Worm (Caenorhabditis elegans) whole organism, young adult: ENCODE measurements around the gene mdt-21.

ENCODE experiments used
- F55B11.4 ChIP-seq: sonication (generic microtip); optimal IDR thresholded peaks from 2 replicates; lab custom pipeline; 2016; ENCODE audit warnings: missing compliant biosample characterization, missing genetic modification characterization, borderline replicate concordance; ENCODE audit not compliant: insufficient read depth
- K11D2.4 ChIP-seq: fragments of 200-800 bp; sonication (Bioruptor generic); IDR thresholded peaks from 2 replicates; pipeline ENCODE4 v1.3.6; 2022; ENCODE audit warnings: missing genetic modification reagents, missing genetic modification characterization, missing compliant biosample characterization
- K12H6.12 ChIP-seq: fragments of 200-800 bp; sonication (Bioruptor generic); optimal IDR thresholded peaks from 2 replicates; lab custom pipeline; 2018; ENCODE audit warnings: mild to moderate bottlenecking, missing genetic modification characterization, missing compliant biosample characterization
- Y53G8AR.9 ChIP-seq: fragments of 200-800 bp; sonication (Bioruptor generic); conservative IDR thresholded peaks from 2 replicates; pipeline ENCODE4 v1.3.6; 2022; ENCODE audit warnings: missing genetic modification reagents, missing genetic modification characterization, missing compliant biosample characterization
- Y95B8A.8 ChIP-seq: fragments of 200-800 bp; sonication (Bioruptor generic); IDR thresholded peaks from 2 replicates; pipeline ENCODE4 v1.3.6; 2022; ENCODE audit warnings: missing genetic modification reagents, missing genetic modification characterization, missing compliant biosample characterization
- ama-1 ChIP-seq, 3 experiments: fragments of 150-350 bp in 1 of 3; sonication (generic microtip) in 2 of 3; optimal IDR thresholded peaks; 2 replicates each; lab custom pipeline; 2014 to 2018; ENCODE audit warnings: missing biosample characterization in 2 of 3, missing genetic modification characterization in 2 of 3, missing genetic modification reagents in 2 of 3
- aptf-2 ChIP-seq: fragments of 200-800 bp; sonication (Bioruptor generic); conservative IDR thresholded peaks from 2 replicates; pipeline ENCODE4 v1.3.6; 2022; ENCODE audit warnings: missing genetic modification reagents, missing genetic modification characterization, missing compliant biosample characterization
- attf-3 ChIP-seq: fragments of 200-800 bp; sonication (Bioruptor generic); conservative IDR thresholded peaks from 2 replicates; pipeline ENCODE4 v1.3.6; 2022; ENCODE audit warnings: missing genetic modification reagents, missing genetic modification characterization, missing compliant biosample characterization
- attf-5 ChIP-seq: fragments of 200-800 bp; sonication (Bioruptor generic); optimal IDR thresholded peaks from 2 replicates; lab custom pipeline; 2018; ENCODE audit warnings: mild to moderate bottlenecking, missing genetic modification characterization, missing compliant biosample characterization
- bed-2 ChIP-seq: fragments of 200-800 bp; sonication (Bioruptor generic); IDR thresholded peaks from 2 replicates; pipeline ENCODE4 v1.3.6; 2022; ENCODE audit warnings: missing genetic modification reagents, missing genetic modification characterization, missing compliant biosample characterization
- cebp-2 ChIP-seq: fragments of 200-800 bp; sonication (Bioruptor generic); IDR thresholded peaks from 2 replicates; pipeline ENCODE4 v1.3.6; 2022; ENCODE audit warnings: missing genetic modification characterization, missing compliant biosample characterization
- ceh-40 ChIP-seq: fragments of 200-800 bp; sonication (Bioruptor generic); IDR thresholded peaks from 2 replicates; pipeline ENCODE4 v1.3.6; 2022; ENCODE audit warnings: missing genetic modification characterization, missing compliant biosample characterization
- die-1 ChIP-seq: sonication (generic microtip); optimal IDR thresholded peaks from 2 replicates; lab custom pipeline; 2016; ENCODE audit warnings: missing genotype, mild to moderate bottlenecking, missing genetic modification characterization, missing compliant biosample characterization
- dpff-1 ChIP-seq: sonication (generic microtip); optimal IDR thresholded peaks from 2 replicates; lab custom pipeline; 2017; ENCODE audit warnings: mild to moderate bottlenecking, missing genetic modification characterization, missing compliant biosample characterization
- dpl-1 ChIP-seq: fragments of 150-350 bp; optimal IDR thresholded peaks from 2 replicates; lab custom pipeline; 2014; ENCODE audit warnings: missing biosample characterization, missing genetic modification reagents, missing genetic modification characterization
- egl-44 ChIP-seq: fragments of 200-800 bp; sonication (Bioruptor generic); IDR thresholded peaks from 2 replicates; pipeline ENCODE4 v1.3.6; 2022; ENCODE audit warnings: missing genetic modification reagents, missing genetic modification characterization, missing compliant biosample characterization
- ets-4 ChIP-seq: fragments of 200-800 bp; sonication (Bioruptor generic); optimal IDR thresholded peaks from 2 replicates; lab custom pipeline; 2018; ENCODE audit warnings: mild to moderate bottlenecking, missing genetic modification characterization, missing compliant biosample characterization
- gei-17 ChIP-seq: fragments of 200-800 bp; sonication (Bioruptor generic); optimal IDR thresholded peaks from 2 replicates; lab custom pipeline; 2018; ENCODE audit warnings: mild to moderate bottlenecking, missing genetic modification characterization, missing compliant biosample characterization
- hsf-1 ChIP-seq: fragments of 200-800 bp; sonication (Bioruptor generic); IDR thresholded peaks from 2 replicates; pipeline ENCODE4 v1.3.6; 2022; ENCODE audit warnings: missing genetic modification reagents, missing genetic modification characterization, missing compliant biosample characterization
- lag-1 ChIP-seq: fragments of 200-800 bp; sonication (Bioruptor generic); IDR thresholded peaks from 2 replicates; pipeline ENCODE4 v1.3.6; 2022; ENCODE audit warnings: missing genetic modification reagents, missing genetic modification characterization, missing compliant biosample characterization
- lin-40 ChIP-seq: sonication (generic microtip); optimal IDR thresholded peaks from 2 replicates; lab custom pipeline; 2016; ENCODE audit warnings: missing genetic modification characterization, mild to moderate bottlenecking, missing compliant biosample characterization, missing genotype, missing genetic modification reagents
- madf-6 ChIP-seq: fragments of 200-800 bp; sonication (Bioruptor generic); IDR thresholded peaks from 2 replicates; pipeline ENCODE4 v1.3.6; 2022; ENCODE audit warnings: missing genetic modification reagents, missing genetic modification characterization, missing compliant biosample characterization
- madf-8 ChIP-seq: fragments of 200-800 bp; sonication (Bioruptor generic); conservative IDR thresholded peaks from 2 replicates; pipeline ENCODE4 v1.3.6; 2022; ENCODE audit warnings: missing genetic modification reagents, missing genetic modification characterization, missing compliant biosample characterization
- mcd-1 ChIP-seq: fragments of 200-800 bp; sonication (Bioruptor generic); IDR thresholded peaks from 2 replicates; pipeline ENCODE4 v1.3.6; 2022; ENCODE audit warnings: missing genetic modification reagents, missing genetic modification characterization, missing compliant biosample characterization
- nfya-1 ChIP-seq: sonication (generic microtip); optimal IDR thresholded peaks from 2 replicates; lab custom pipeline; 2017; ENCODE audit warnings: antibody characterized with exemption, missing compliant biosample characterization, missing genetic modification characterization, borderline replicate concordance; ENCODE audit not compliant: insufficient read depth
- nhr-80 ChIP-seq: sonication (generic microtip); optimal IDR thresholded peaks from 2 replicates; lab custom pipeline; 2016; ENCODE audit warnings: missing genetic modification characterization, missing compliant biosample characterization
- rec-8 ChIP-seq, 2 experiments: sonication (generic microtip); optimal IDR thresholded peaks; 2 replicates each; lab custom pipeline; 2016; ENCODE audit warnings: mild to moderate bottlenecking in 2 of 2, missing genetic modification characterization in 2 of 2, missing genetic modification reagents in 2 of 2, missing genotype in 2 of 2, missing biosample characterization in 1 of 2, missing compliant biosample characterization in 1 of 2, moderate library complexity in 1 of 2
- repo-1 ChIP-seq: sonication (generic microtip); optimal IDR thresholded peaks from 2 replicates; lab custom pipeline; 2017; ENCODE audit warnings: mild to moderate bottlenecking, missing genetic modification characterization, missing compliant biosample characterization
- rpc-1 ChIP-seq, 2 experiments: fragments of 150-350 bp in 1 of 2; sonication (generic microtip) in 1 of 2; optimal IDR thresholded peaks; 2 replicates each; lab custom pipeline; 2014 to 2018; ENCODE audit warnings: missing biosample characterization in 1 of 2, missing genetic modification characterization in 1 of 2, missing genetic modification reagents in 1 of 2, missing genotype in 1 of 2
- sdz-38 ChIP-seq: sonication (generic microtip); optimal IDR thresholded peaks from 2 replicates; lab custom pipeline; 2016; ENCODE audit warnings: missing genotype, missing genetic modification characterization, missing compliant biosample characterization
- sea-2 ChIP-seq: fragments of 200-800 bp; sonication (Bioruptor generic); IDR thresholded peaks from 2 replicates; pipeline ENCODE4 v1.3.6; 2022; ENCODE audit warnings: missing genetic modification characterization, missing compliant biosample characterization
- snpc-1.3 ChIP-seq: sonication (generic microtip); optimal IDR thresholded peaks from 2 replicates; lab custom pipeline; 2017; ENCODE audit warnings: missing genetic modification characterization, mild to moderate bottlenecking, missing compliant biosample characterization, antibody characterized with exemption, moderate library complexity, missing genotype, missing genetic modification reagents; ENCODE audit not compliant: insufficient read depth
- snpc-3.4 ChIP-seq: sonication (generic microtip); optimal IDR thresholded peaks from 2 replicates; lab custom pipeline; 2017; ENCODE audit warnings: missing genetic modification characterization, mild to moderate bottlenecking, missing compliant biosample characterization, antibody characterized with exemption, moderate library complexity, missing genotype, missing genetic modification reagents
- snpc-4 ChIP-seq, 5 experiments: fragments of 150-350 bp in 1 of 5; sonication (generic microtip) in 4 of 5; optimal IDR thresholded peaks; 2 replicates each; lab custom pipeline; 2014 to 2018; ENCODE audit warnings: missing genetic modification characterization in 5 of 5, missing biosample characterization in 3 of 5, antibody characterized with exemption in 2 of 5, mild to moderate bottlenecking in 2 of 5, missing compliant biosample characterization in 2 of 5, missing genotype in 2 of 5, moderate library complexity in 2 of 5, missing genetic modification reagents in 1 of 5
- xnd-1 ChIP-seq: sonication (generic microtip); optimal IDR thresholded peaks from 2 replicates; lab custom pipeline; 2016; ENCODE audit warnings: missing genotype, missing genetic modification reagents, missing genetic modification characterization, missing compliant biosample characterization
- ztf-25 ChIP-seq: fragments of 200-800 bp; sonication (Bioruptor generic); IDR thresholded peaks from 2 replicates; pipeline ENCODE4 v1.3.6; 2022; ENCODE audit warnings: missing genetic modification reagents, missing genetic modification characterization, missing compliant biosample characterization

The mdt-21 gene

DNA sequence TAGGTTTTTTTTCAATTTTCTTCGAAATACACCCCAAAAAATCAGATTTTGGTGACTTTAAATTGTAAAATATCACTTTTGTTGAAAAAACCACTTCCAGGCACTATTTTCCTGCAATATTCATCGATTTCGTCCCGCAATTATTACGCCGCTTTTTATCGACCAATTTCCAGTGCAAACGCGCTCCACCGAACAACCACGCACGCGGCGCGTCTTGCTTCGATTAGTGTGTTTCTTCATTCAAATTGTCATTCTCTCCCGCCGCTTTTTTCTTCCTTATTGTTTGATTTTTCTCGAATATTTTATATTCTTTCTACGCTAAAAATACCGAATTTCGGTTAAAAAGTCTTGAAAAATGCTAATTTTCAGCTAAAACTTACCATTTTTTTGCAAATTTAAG, 48.2 kb downstream of the mdt-21 start (continued):
- peak; percentile 8 for TF ChIP-seq dpl-1 (GFP tag; lab: Kevin White, UChicago)
- peak; percentile 64; the same call in 1 of the 2 replicates for TF ChIP-seq hsf-1 (GFP tag; lab: Robert Waterston, UW)
- TF ChIP-seq gei-17, result no peak
- TF ChIP-seq rpc-1 (optimal IDR thresholded peaks at IDR 0.05; lab: Kevin White, UChicago), result no peak
- TF ChIP-seq rpc-1 (tag; optimal IDR thresholded peaks at IDR 0.05; lab: Kevin White, UChicago), result no peak
- peak; percentile 76 for TF ChIP-seq attf-5
- no peak for TF ChIP-seq ztf-25 (GFP tag; lab: Robert Waterston, UW)
- TF ChIP-seq ama-1 (optimal IDR thresholded peaks at IDR 0.05; lab: Kevin White, UChicago), result no peak
- no peak for TF ChIP-seq ama-1 (GFP tag; optimal IDR thresholded peaks at IDR 0.05; lab: Kevin White, UChicago)
- TF ChIP-seq madf-8 (GFP tag; lab: Robert Waterston, UW), result no peak
- no peak for TF ChIP-seq Y53G8AR.9 (GFP tag; lab: Robert Waterston, UW)
- peak; percentile 62 for TF ChIP-seq K12H6.12 (tag; lab: Kevin White, UChicago)
- TF ChIP-seq repo-1 (tag; lab: Kevin White, UChicago), result no peak
- no peak for TF ChIP-seq ceh-40 (GFP tag; lab: Robert Waterston, UW)
- TF ChIP-seq cebp-2 (GFP tag; lab: Robert Waterston, UW), result no peak
- no peak for TF ChIP-seq lag-1 (GFP tag; lab: Robert Waterston, UW)
- TF ChIP-seq lin-40 (tag; lab: Kevin White, UChicago), result peak; percentile 14
- peak; percentile 56 for TF ChIP-seq nhr-80 (tag; lab: Kevin White, UChicago)
- TF ChIP-seq mcd-1 (GFP tag; lab: Robert Waterston, UW), result peak; percentile 91
- no peak for TF ChIP-seq rec-8 (tag; optimal IDR thresholded peaks at IDR 0.05; lab: Kevin White, UChicago)
- TF ChIP-seq dpff-1 (tag; lab: Kevin White, UChicago), result no peak

DNA sequence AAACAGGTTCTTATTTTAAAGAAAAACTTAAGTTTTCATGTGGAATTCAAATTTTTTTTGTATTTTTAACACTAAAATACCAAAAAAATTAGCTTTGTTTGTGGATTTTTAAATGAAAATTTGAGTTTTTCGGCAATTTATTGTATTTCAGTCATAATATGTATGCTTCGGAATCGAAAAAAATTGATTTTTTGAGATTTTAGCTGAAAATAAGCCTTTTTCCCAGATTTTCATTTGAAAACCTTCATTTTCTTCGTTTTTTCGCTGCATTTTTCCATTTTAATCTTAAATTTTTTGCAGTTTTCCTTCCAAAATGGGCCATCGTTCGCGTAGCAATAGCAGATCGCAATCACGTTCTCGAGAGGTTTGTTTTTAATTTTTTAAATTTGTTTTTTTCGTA, 48.7 kb downstream of the mdt-21 start, which contains the start of gene rsp-8:
Gene rsp-8 (plus strand): TSS at position 301 of the 400 bp plus-strand sequence.
- TF ChIP-seq bed-2, result no peak
- no peak for TF ChIP-seq ets-4 (GFP tag; lab: Kevin White, UChicago)
- no peak for TF ChIP-seq die-1 (tag; lab: Kevin White, UChicago)
- no peak for TF ChIP-seq nhr-80 (tag; lab: Kevin White, UChicago)
- no peak for TF ChIP-seq aptf-2 (GFP tag; lab: Robert Waterston, UW)
- TF ChIP-seq xnd-1, result no peak
- no peak for TF ChIP-seq sea-2 (GFP tag; lab: Robert Waterston, UW)
- no peak for TF ChIP-seq sdz-38
- TF ChIP-seq madf-6, result no peak
- no peak for TF ChIP-seq snpc-4 (GFP tag; optimal IDR thresholded peaks at IDR 0.05; lab: Kevin White, UChicago)
- TF ChIP-seq snpc-4 (tag; optimal IDR thresholded peaks at IDR 0.05; lab: Kevin White, UChicago), result no peak
- TF ChIP-seq K11D2.4 (GFP tag; lab: Robert Waterston, UW), result no peak
- TF ChIP-seq nfya-1 (tag; lab: Kevin White, UChicago), result no peak
- no peak for TF ChIP-seq snpc-3.4 (tag; lab: Kevin White, UChicago)
- no peak for TF ChIP-seq F55B11.4 (tag; lab: Kevin White, UChicago)
- TF ChIP-seq attf-3 (GFP tag; lab: Robert Waterston, UW), result no peak
- TF ChIP-seq snpc-1.3 (tag; lab: Kevin White, UChicago), result no peak
- TF ChIP-seq egl-44 (GFP tag; lab: Robert Waterston, UW), result no peak
- no peak for TF ChIP-seq Y95B8A.8 (GFP tag; lab: Robert Waterston, UW)
- TF ChIP-seq repo-1 (tag; lab: Kevin White, UChicago), result no peak
- TF ChIP-seq, all 124 proteins: peak for 0
